Worm (Caenorhabditis elegans) whole organism, L4 larva: ENCODE data around the gene C30E1.4.

Source experiments
- D1046.2 ChIP-seq: fragments of 200-800 bp; sonication (Bioruptor generic); IDR thresholded peaks from 2 replicates; pipeline ENCODE4 v1.3.6; 2022; ENCODE audit warnings: missing genetic modification characterization, missing compliant biosample characterization
- F37D6.2 ChIP-seq: sonication (generic microtip); optimal IDR thresholded peaks from 2 replicates; lab custom pipeline; 2016; ENCODE audit warnings: mild to moderate bottlenecking, missing genetic modification characterization, missing compliant biosample characterization
- F49E8.2 ChIP-seq: sonication (generic microtip); optimal IDR thresholded peaks from 2 replicates; lab custom pipeline; 2016; ENCODE audit warnings: missing compliant biosample characterization, mild to moderate bottlenecking, missing genetic modification characterization, borderline replicate concordance
- T20F7.1 ChIP-seq: fragments of 200-800 bp; sonication (Bioruptor generic); optimal IDR thresholded peaks from 2 replicates; lab custom pipeline; 2018; ENCODE audit warnings: mild to moderate bottlenecking, missing genetic modification characterization, missing compliant biosample characterization
- T26A8.4 ChIP-seq: fragments of 200-800 bp; sonication (Bioruptor generic); IDR thresholded peaks from 2 replicates; pipeline ENCODE4 v1.3.6; 2022; ENCODE audit warnings: missing genetic modification characterization, missing compliant biosample characterization
- ZK337.2 ChIP-seq: fragments of 200-800 bp; sonication (Bioruptor generic); IDR thresholded peaks from 2 replicates; pipeline ENCODE4 v1.3.6; 2022; ENCODE audit warnings: missing genetic modification reagents, missing genetic modification characterization, missing compliant biosample characterization
- aha-1 ChIP-seq: fragments of 150-350 bp; peaks from one replicate; lab custom pipeline; 2014; ENCODE audit warnings: missing biosample characterization, missing genetic modification characterization
- aly-2 ChIP-seq: sonication (generic microtip); optimal IDR thresholded peaks from 2 replicates; lab custom pipeline; 2018; ENCODE audit warnings: missing biosample characterization, missing genetic modification characterization
- arid-1 ChIP-seq: fragments of 200-800 bp; sonication (Bioruptor generic); conservative IDR thresholded peaks from 2 replicates; pipeline ENCODE4 v1.3.6; 2022; ENCODE audit warnings: missing genetic modification reagents, missing genetic modification characterization, missing compliant biosample characterization
- attf-4 ChIP-seq: sonication (generic microtip); optimal IDR thresholded peaks from 3 replicates; lab custom pipeline; 2017; ENCODE audit warnings: missing biosample characterization, missing genetic modification characterization
- ceh-32 ChIP-seq: sonication (generic microtip); optimal IDR thresholded peaks from 2 replicates; lab custom pipeline; 2016; ENCODE audit warnings: mild to moderate bottlenecking, missing genetic modification characterization, missing compliant biosample characterization; ENCODE audit not compliant: poor library complexity
- ceh-62 ChIP-seq: sonication (generic microtip); optimal IDR thresholded peaks from 2 replicates; lab custom pipeline; 2017; ENCODE audit warnings: missing biosample characterization, missing genetic modification characterization
- ces-1 ChIP-seq: fragments of 150-350 bp; sonication (generic microtip); optimal IDR thresholded peaks from 4 replicates; lab custom pipeline; 2014; ENCODE audit warnings: missing biosample characterization, missing genetic modification reagents, missing genetic modification characterization
- ctbp-1 ChIP-seq: fragments of 200-800 bp; sonication (Bioruptor generic); IDR thresholded peaks from 2 replicates; pipeline ENCODE4 v1.3.6; 2022; ENCODE audit warnings: missing genetic modification reagents, missing genetic modification characterization, missing compliant biosample characterization
- dmd-6 ChIP-seq: fragments of 200-800 bp; sonication (Bioruptor generic); IDR thresholded peaks from 2 replicates; pipeline ENCODE4 v1.3.6; 2022; ENCODE audit warnings: missing genetic modification reagents, missing genetic modification characterization, missing compliant biosample characterization
- dmd-9 ChIP-seq: fragments of 200-800 bp; sonication (Bioruptor generic); IDR thresholded peaks from 2 replicates; pipeline ENCODE4 v1.3.6; 2022; ENCODE audit warnings: missing genetic modification reagents, missing genetic modification characterization, missing compliant biosample characterization
- dpl-1 ChIP-seq: fragments of 150-350 bp; optimal IDR thresholded peaks from 2 replicates; lab custom pipeline; 2014; ENCODE audit warnings: missing biosample characterization, missing genetic modification reagents, missing genetic modification characterization
- dve-1 ChIP-seq: sonication (generic microtip); optimal IDR thresholded peaks from 2 replicates; lab custom pipeline; 2017; ENCODE audit warnings: antibody characterized with exemption, mild to moderate bottlenecking, missing genetic modification characterization, missing compliant biosample characterization; ENCODE audit not compliant: insufficient read depth
- egl-27 ChIP-seq: sonication (generic microtip); optimal IDR thresholded peaks from 3 replicates; lab custom pipeline; 2017; ENCODE audit warnings: missing biosample characterization, missing genetic modification reagents, missing genetic modification characterization
- egl-43 ChIP-seq: fragments of 200-800 bp; sonication (Bioruptor generic); IDR thresholded peaks from 2 replicates; pipeline ENCODE4 v1.3.6; 2022; ENCODE audit warnings: missing genetic modification reagents, missing genetic modification characterization, missing compliant biosample characterization
- gei-8 ChIP-seq: fragments of 200-800 bp; sonication (Bioruptor generic); optimal IDR thresholded peaks from 2 replicates; lab custom pipeline; 2018; ENCODE audit warnings: mild to moderate bottlenecking, missing genetic modification characterization, missing compliant biosample characterization
- hlh-11 ChIP-seq: fragments of 200-800 bp; sonication (Bioruptor generic); optimal IDR thresholded peaks from 2 replicates; lab custom pipeline; 2018; ENCODE audit warnings: mild to moderate bottlenecking, missing genetic modification characterization, missing compliant biosample characterization
- hlh-30 ChIP-seq: sonication (generic microtip); optimal IDR thresholded peaks from 2 replicates; lab custom pipeline; 2017; ENCODE audit warnings: antibody characterized with exemption, mild to moderate bottlenecking, missing genetic modification characterization, missing compliant biosample characterization; ENCODE audit not compliant: insufficient read depth
- jun-1 ChIP-seq: fragments of 150-350 bp; optimal IDR thresholded peaks from 2 replicates; lab custom pipeline; 2014; ENCODE audit warnings: missing biosample characterization, missing genetic modification reagents, missing genetic modification characterization
- lin-1 ChIP-seq: fragments of 200-800 bp; sonication (Bioruptor generic); IDR thresholded peaks from 2 replicates; pipeline ENCODE4 v1.3.6; 2022; ENCODE audit warnings: missing genetic modification reagents, missing genetic modification characterization, missing compliant biosample characterization
- lin-13 ChIP-seq: fragments of 150-350 bp; optimal IDR thresholded peaks from 2 replicates; lab custom pipeline; 2014; ENCODE audit warnings: missing biosample characterization, missing genetic modification reagents, missing genetic modification characterization
- lsy-2 ChIP-seq, 2 experiments: fragments of 150-350 bp in 1 of 2; sonication (generic microtip) in 1 of 2; optimal IDR thresholded peaks; 2 replicates each; lab custom pipeline; 2014 to 2017; ENCODE audit warnings: missing biosample characterization in 2 of 2, missing genetic modification characterization in 2 of 2
- mdl-1 ChIP-seq, 2 experiments: fragments of 150-350 bp in 1 of 2; sonication (generic microtip) in 1 of 2; optimal IDR thresholded peaks; 2 replicates each; lab custom pipeline; 2014 to 2017; ENCODE audit warnings: missing biosample characterization in 2 of 2, missing genetic modification characterization in 2 of 2
- mxl-3 ChIP-seq: fragments of 200-800 bp; sonication (Bioruptor generic); optimal IDR thresholded peaks from 2 replicates; lab custom pipeline; 2018; ENCODE audit warnings: mild to moderate bottlenecking, missing genetic modification characterization, missing compliant biosample characterization
- nhr-10 ChIP-seq: fragments of 150-350 bp; optimal IDR thresholded peaks from 2 replicates; lab custom pipeline; 2014; ENCODE audit warnings: missing biosample characterization, missing genetic modification characterization
- nhr-102 ChIP-seq: sonication (generic microtip); optimal IDR thresholded peaks from 2 replicates; lab custom pipeline; 2016; ENCODE audit warnings: mild to moderate bottlenecking, missing genetic modification characterization, moderate library complexity, missing compliant biosample characterization
- nhr-11 ChIP-seq: fragments of 150-350 bp; optimal IDR thresholded peaks from 2 replicates; lab custom pipeline; 2014; ENCODE audit warnings: missing biosample characterization, missing genetic modification characterization
- nhr-111 ChIP-seq: fragments of 200-800 bp; sonication (Bioruptor generic); optimal IDR thresholded peaks from 2 replicates; lab custom pipeline; 2018; ENCODE audit warnings: mild to moderate bottlenecking, missing genetic modification characterization, missing compliant biosample characterization
- nhr-237 ChIP-seq: sonication (generic microtip); optimal IDR thresholded peaks from 2 replicates; lab custom pipeline; 2017; ENCODE audit warnings: missing biosample characterization, missing genetic modification characterization
- nhr-28 ChIP-seq: fragments of 150-350 bp; optimal IDR thresholded peaks from 2 replicates; lab custom pipeline; 2014; ENCODE audit warnings: missing biosample characterization, missing genetic modification characterization
- nhr-41 ChIP-seq: fragments of 200-800 bp; sonication (Bioruptor generic); IDR thresholded peaks from 2 replicates; pipeline ENCODE4 v1.3.6; 2022; ENCODE audit warnings: missing genetic modification reagents, missing genetic modification characterization, missing compliant biosample characterization
- nhr-42 ChIP-seq: fragments of 200-800 bp; sonication (Bioruptor generic); IDR thresholded peaks from 2 replicates; pipeline ENCODE4 v1.3.6; 2022; ENCODE audit warnings: missing genetic modification characterization, missing compliant biosample characterization
- nhr-6 ChIP-seq: fragments of 150-350 bp; optimal IDR thresholded peaks from 2 replicates; lab custom pipeline; 2014; ENCODE audit warnings: missing biosample characterization, missing genetic modification characterization
- saeg-2 ChIP-seq: fragments of 200-800 bp; sonication (Bioruptor generic); IDR thresholded peaks from 2 replicates; pipeline ENCODE4 v1.3.6; 2022; ENCODE audit warnings: missing genetic modification reagents, missing genetic modification characterization, missing compliant biosample characterization
- sdz-12 ChIP-seq: fragments of 200-800 bp; sonication (Bioruptor generic); optimal IDR thresholded peaks from 2 replicates; lab custom pipeline; 2018; ENCODE audit warnings: mild to moderate bottlenecking, missing genetic modification characterization, missing compliant biosample characterization
- snpc-1.2 ChIP-seq: fragments of 200-800 bp; sonication (Bioruptor generic); IDR thresholded peaks from 2 replicates; pipeline ENCODE4 v1.3.6; 2022; ENCODE audit warnings: missing genetic modification reagents, missing genetic modification characterization, missing compliant biosample characterization
- snpc-4 ChIP-seq: fragments of 150-350 bp; optimal IDR thresholded peaks from 2 replicates; lab custom pipeline; 2014; ENCODE audit warnings: missing biosample characterization, missing genetic modification characterization
- spr-3 ChIP-seq: fragments of 200-800 bp; sonication (Bioruptor generic); optimal IDR thresholded peaks from 2 replicates; lab custom pipeline; 2018; ENCODE audit warnings: mild to moderate bottlenecking, missing genetic modification characterization, missing compliant biosample characterization
- tra-1 ChIP-seq: fragments of 200-800 bp; sonication (Bioruptor generic); IDR thresholded peaks from 2 replicates; pipeline ENCODE4 v1.3.6; 2022; ENCODE audit warnings: missing genetic modification reagents, missing genetic modification characterization, missing compliant biosample characterization
- unc-39 ChIP-seq: sonication (generic microtip); optimal IDR thresholded peaks from 2 replicates; lab custom pipeline; 2017; ENCODE audit warnings: missing biosample characterization, missing genetic modification characterization
- unc-62 ChIP-seq, 3 experiments: fragments of 150-350 bp in 1 of 3; sonication (generic microtip); optimal IDR thresholded peaks in 2 of 3; peaks in 1 of 3; 1 replicate in 1 of 3; 2 replicates in 2 of 3; lab custom pipeline; 2014 to 2017; ENCODE audit warnings: missing biosample characterization in 3 of 3, missing genetic modification characterization in 3 of 3, missing genetic modification reagents in 3 of 3, missing genotype in 1 of 3
- zag-1 ChIP-seq: fragments of 150-350 bp; optimal IDR thresholded peaks from 2 replicates; lab custom pipeline; 2014; ENCODE audit warnings: missing biosample characterization, missing genetic modification characterization
- zfp-3 ChIP-seq: fragments of 200-800 bp; sonication (Bioruptor generic); conservative IDR thresholded peaks from 2 replicates; pipeline ENCODE4 v1.3.6; 2022; ENCODE audit warnings: missing genetic modification reagents, missing genetic modification characterization, missing compliant biosample characterization
- zip-2 ChIP-seq: fragments of 150-350 bp; optimal IDR thresholded peaks from 2 replicates; lab custom pipeline; 2014; ENCODE audit warnings: missing biosample characterization, missing genetic modification characterization
- ztf-11 ChIP-seq: fragments of 150-350 bp; optimal IDR thresholded peaks from 2 replicates; lab custom pipeline; 2014; ENCODE audit warnings: missing biosample characterization, missing genetic modification characterization

Gene C30E1.4

DNA sequence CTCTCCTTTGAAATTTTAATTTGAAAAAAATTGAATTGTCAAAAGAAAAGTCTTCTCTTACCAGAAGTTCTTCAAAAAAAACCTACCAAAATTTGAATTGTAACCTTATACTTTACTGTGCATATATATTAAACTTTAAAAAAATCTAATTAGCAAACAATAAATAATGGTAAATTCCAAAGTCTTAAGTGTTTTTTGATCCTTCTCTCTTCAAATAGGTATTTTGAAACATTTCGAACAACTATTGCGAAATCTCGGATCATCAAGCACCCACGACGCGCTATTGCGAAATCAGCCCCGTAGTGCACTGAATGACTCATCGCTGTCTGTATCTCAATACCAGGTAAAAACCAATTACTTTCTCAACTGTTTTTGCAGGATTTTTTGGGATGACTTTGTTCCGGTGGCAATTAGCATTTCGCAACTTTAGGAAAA is 6.9 kb downstream of the C30E1.4 start (continued):
- TF ChIP-seq spr-3 (no peak), sdz-12 (GFP tag; lab: Kevin White, UChicago) (no peak), D1046.2 (GFP tag; lab: Robert Waterston, UW) (peak; percentile 73; the same call in 1 of the 2 replicates), unc-39 (tag; lab: Kevin White, UChicago) (no peak), T20F7.1 (GFP tag; lab: Kevin White, UChicago) (no peak), lin-13 (peak; percentile 90), gei-8 (GFP tag; lab: Kevin White, UChicago) (no peak), nhr-6 (peak; percentile 51), egl-27 (tag; lab: Kevin White, UChicago) (no peak), lin-1 (GFP tag; lab: Robert Waterston, UW) (peak; percentile 86), F37D6.2 (tag; lab: Kevin White, UChicago) (no peak), attf-4 (peak; percentile 11), mxl-3 (GFP tag; lab: Kevin White, UChicago) (peak; percentile 67), nhr-41 (GFP tag; lab: Robert Waterston, UW) (peak; percentile 76), jun-1 (no peak), snpc-4 (tag; lab: Kevin White, UChicago) (no peak), nhr-11 (peak; percentile 67), ctbp-1 (GFP tag; lab: Robert Waterston, UW) (peak; percentile 56; the same call in 1 of the 2 replicates), nhr-237 (no peak), nhr-102 (peak; percentile 34), ztf-11 (tag; lab: Kevin White, UChicago) (no peak), dpl-1 (GFP tag; lab: Kevin White, UChicago) (no peak), saeg-2 (GFP tag; lab: Robert Waterston, UW) (peak; percentile 58; the same call in 1 of the 2 replicates), hlh-11 (tag; lab: Kevin White, UChicago) (peak; percentile 52), hlh-30 (peak; percentile 39), aly-2 (no peak), egl-43 (GFP tag; lab: Robert Waterston, UW) (peak; percentile 80), dmd-6 (GFP tag; lab: Robert Waterston, UW) (peak; percentile 45), tra-1 (0 out of 2 replicates have a peak, but pooled peaks have one; percentile 61), dve-1 (tag; lab: Kevin White, UChicago) (peak; percentile 71), ZK337.2 (GFP tag; lab: Robert Waterston, UW) (peak; percentile 71), zag-1 (tag; lab: Kevin White, UChicago) (no peak), F49E8.2 (tag; lab: Kevin White, UChicago) (no peak), zfp-3 (GFP tag; lab: Robert Waterston, UW) (peak; percentile 93), lsy-2 (tag; optimal IDR thresholded peaks at IDR 0.05; lab: Kevin White, UChicago) (peak; percentile 66 to 83), ceh-62 (tag; lab: Kevin White, UChicago) (peak; percentile 19), zip-2 (tag; lab: Kevin White, UChicago) (peak; percentile 80), nhr-42 (peak; percentile 83), unc-62 (GFP tag; optimal IDR thresholded peaks at IDR 0.05 in 1 of 2; lab: Kevin White, UChicago) (peak in 1 of 2 experiments; percentile 95), unc-62 (tag; optimal IDR thresholded peaks at IDR 0.05; lab: Kevin White, UChicago) (no peak), nhr-10 (tag; lab: Kevin White, UChicago) (peak; percentile 94), nhr-28 (peak; percentile 49), T26A8.4 (peak; percentile 78), snpc-1.2 (GFP tag; lab: Robert Waterston, UW) (peak; percentile 85), aha-1 (peak; percentile 99), nhr-111 (peak; percentile 77), arid-1 (GFP tag; lab: Robert Waterston, UW) (peak; percentile 84), dmd-9 (GFP tag; lab: Robert Waterston, UW) (peak; percentile 55; the same call in 1 of the 2 replicates), ces-1 (GFP tag; lab: Kevin White, UChicago) (no peak), mdl-1 (tag; optimal IDR thresholded peaks at IDR 0.05; lab: Kevin White, UChicago) (peak in 1 of 2 experiments; percentile 11), ceh-32 (tag; lab: Kevin White, UChicago) (no peak)
